Fruit fly (Drosophila melanogaster) whole organism, embryonic: Measurements from ENCODE around the gene Enoph.

ENCODE experiments used
- CG10147 ChIP-seq: fragments of 200-800 bp; sonication (Bioruptor generic); optimal IDR thresholded peaks from 2 replicates; lab custom pipeline; 2019; ENCODE audit warnings: missing biosample characterization, mild to moderate bottlenecking, missing genetic modification characterization, moderate library complexity
- CG10267 ChIP-seq: fragments of 200-800 bp; sonication (Bioruptor generic); optimal IDR thresholded peaks from 2 replicates; lab custom pipeline; 2018; ENCODE audit warnings: missing biosample characterization, mild to moderate bottlenecking, missing genetic modification characterization, moderate library complexity
- CG10565 ChIP-seq: fragments of 200-800 bp; sonication (Bioruptor generic); optimal IDR thresholded peaks from 3 replicates; lab custom pipeline; 2016; ENCODE audit warnings: missing biosample characterization, mild to moderate bottlenecking, missing genetic modification characterization
- CG10654 ChIP-seq: fragments of 200-800 bp; sonication (Bioruptor generic); optimal IDR thresholded peaks from 2 replicates; lab custom pipeline; 2016; ENCODE audit warnings: missing biosample characterization, missing genetic modification characterization
- CG11093 ChIP-seq: fragments of 200-800 bp; sonication (Bioruptor generic); IDR thresholded peaks from 3 replicates; pipeline ENCODE4 v1.3.6; 2022; ENCODE audit warnings: missing biosample characterization, missing genetic modification characterization
- CG11247 ChIP-seq: fragments of 200-800 bp; sonication (Bioruptor generic); IDR thresholded peaks from 2 replicates; pipeline ENCODE4 v1.3.6; 2022; ENCODE audit warnings: missing biosample characterization, missing genetic modification characterization
- CG11456 ChIP-seq: fragments of 200-800 bp; sonication (Bioruptor generic); IDR thresholded peaks from 3 replicates; pipeline ENCODE4 v1.3.6; 2022; ENCODE audit warnings: missing biosample characterization, missing genetic modification characterization
- CG11504 ChIP-seq: fragments of 200-800 bp; sonication (Bioruptor generic); optimal IDR thresholded peaks from 3 replicates; lab custom pipeline; 2019; ENCODE audit warnings: missing biosample characterization, mild to moderate bottlenecking, missing genetic modification characterization, moderate library complexity
- CG12071 ChIP-seq: fragments of 200-800 bp; sonication (Bioruptor generic); optimal IDR thresholded peaks from 3 replicates; lab custom pipeline; 2018; ENCODE audit warnings: missing biosample characterization, mild to moderate bottlenecking, missing genetic modification characterization
- CG12659 ChIP-seq: fragments of 200-800 bp; sonication (Bioruptor generic); optimal IDR thresholded peaks from 3 replicates; lab custom pipeline; 2017; ENCODE audit warnings: mild to moderate bottlenecking, missing biosample characterization, missing genetic modification reagents, missing genetic modification characterization
- CG13123 ChIP-seq: fragments of 200-800 bp; sonication (Bioruptor generic); optimal IDR thresholded peaks from 2 replicates; lab custom pipeline; 2016; ENCODE audit warnings: missing biosample characterization, missing genetic modification characterization
- CG13287 ChIP-seq: fragments of 200-800 bp; sonication (Bioruptor generic); IDR thresholded peaks from 2 replicates; pipeline ENCODE4 v1.3.6; 2022; ENCODE audit warnings: missing biosample characterization, missing genetic modification characterization; ENCODE audit not compliant: partially characterized antibody
- CG14965 ChIP-seq: fragments of 200-800 bp; sonication (Bioruptor generic); optimal IDR thresholded peaks from 2 replicates; lab custom pipeline; 2016; ENCODE audit warnings: missing biosample characterization, missing genetic modification characterization, borderline replicate concordance
- CG1602 ChIP-seq: fragments of 200-800 bp; sonication (Bioruptor generic); optimal IDR thresholded peaks from 3 replicates; lab custom pipeline; 2016; ENCODE audit warnings: missing biosample characterization, missing genetic modification characterization
- CG42726 ChIP-seq: fragments of 200-800 bp; sonication (Bioruptor generic); IDR thresholded peaks from 2 replicates; pipeline ENCODE4 v1.3.6; 2022; ENCODE audit warnings: missing biosample characterization, missing genetic modification characterization; ENCODE audit not compliant: partially characterized antibody
- CG6254 ChIP-seq: fragments of 200-800 bp; sonication (Bioruptor generic); optimal IDR thresholded peaks from 3 replicates; lab custom pipeline; 2017; ENCODE audit warnings: mild to moderate bottlenecking, missing biosample characterization, missing genetic modification reagents, missing genetic modification characterization
- CG6689 ChIP-seq: fragments of 200-800 bp; sonication (Bioruptor generic); IDR thresholded peaks from 2 replicates; pipeline ENCODE4 v1.3.6; 2022; ENCODE audit warnings: missing biosample characterization, missing genetic modification characterization
- CG6791 ChIP-seq: fragments of 200-800 bp; sonication (Bioruptor generic); IDR thresholded peaks from 3 replicates; pipeline ENCODE4 v1.3.6; 2022; ENCODE audit warnings: missing biosample characterization, missing genetic modification characterization; ENCODE audit not compliant: partially characterized antibody
- CG6854 ChIP-seq: fragments of 200-800 bp; sonication (Bioruptor generic); optimal IDR thresholded peaks from 3 replicates; lab custom pipeline; 2017; ENCODE audit warnings: missing biosample characterization, mild to moderate bottlenecking, missing genetic modification characterization
- CG8478 ChIP-seq: fragments of >200 bp; optimal IDR thresholded peaks from 2 replicates; lab custom pipeline; 2018
- D ChIP-seq, 2 experiments: fragments of 200-800 bp in 1 of 2; fragments of >200 bp in 1 of 2; sonication (Bioruptor generic) in 1 of 2; optimal IDR thresholded peaks; 2 replicates in 1 of 2; 3 replicates in 1 of 2; lab custom pipeline; 2017; ENCODE audit warnings: mild to moderate bottlenecking in 1 of 2, missing biosample characterization in 1 of 2, missing genetic modification characterization in 1 of 2, missing genetic modification reagents in 1 of 2
- Dad ChIP-seq: fragments of 200-800 bp; sonication (Bioruptor generic); optimal IDR thresholded peaks from 3 replicates; lab custom pipeline; 2016; ENCODE audit warnings: missing biosample characterization, missing genetic modification characterization
- Doc3 ChIP-seq: fragments of 200-800 bp; sonication (Bioruptor generic); IDR thresholded peaks from 3 replicates; pipeline ENCODE4 v1.3.6; 2022; ENCODE audit warnings: missing biosample characterization, missing genetic modification characterization; ENCODE audit not compliant: partially characterized antibody
- Fer2 ChIP-seq: fragments of 200-800 bp; sonication (Bioruptor generic); optimal IDR thresholded peaks from 2 replicates; lab custom pipeline; 2018; ENCODE audit warnings: missing biosample characterization, mild to moderate bottlenecking, missing genetic modification characterization, moderate library complexity
- Hmx ChIP-seq: fragments of 200-800 bp; sonication (Bioruptor generic); optimal IDR thresholded peaks from 2 replicates; lab custom pipeline; 2016; ENCODE audit warnings: missing biosample characterization, missing genetic modification characterization
- Hr51 ChIP-seq, 2 experiments: fragments of 200-800 bp; sonication (Bioruptor generic); optimal IDR thresholded peaks; 2 replicates in 1 of 2; 3 replicates in 1 of 2; lab custom pipeline; 2016 to 2018; ENCODE audit warnings: missing biosample characterization in 2 of 2, missing genetic modification characterization in 2 of 2, mild to moderate bottlenecking in 1 of 2, moderate library complexity in 1 of 2
- Hr78 ChIP-seq, 2 experiments: fragments of 200-800 bp in 1 of 2; fragments of >200 bp in 1 of 2; sonication (Bioruptor generic) in 1 of 2; optimal IDR thresholded peaks; 2 replicates each; lab custom pipeline; 2017 to 2019; ENCODE audit warnings: missing biosample characterization in 2 of 2, missing genetic modification characterization in 2 of 2, mild to moderate bottlenecking in 1 of 2, moderate library complexity in 1 of 2
- Jarid2 ChIP-seq: fragments of 200-800 bp; sonication (Bioruptor generic); optimal IDR thresholded peaks from 3 replicates; lab custom pipeline; 2017; ENCODE audit warnings: mild to moderate bottlenecking, missing biosample characterization, missing genetic modification reagents, missing genetic modification characterization
- Mes4 ChIP-seq: fragments of 200-800 bp; sonication (Bioruptor generic); optimal IDR thresholded peaks from 2 replicates; lab custom pipeline; 2016; ENCODE audit warnings: missing biosample characterization, missing genetic modification characterization
- Neu2 ChIP-seq: fragments of 200-800 bp; sonication (Bioruptor generic); optimal IDR thresholded peaks from 3 replicates; lab custom pipeline; 2016; ENCODE audit warnings: missing biosample characterization, missing genetic modification characterization, borderline replicate concordance
- Oli ChIP-seq: fragments of 200-800 bp; sonication (Bioruptor generic); optimal IDR thresholded peaks from 2 replicates; lab custom pipeline; 2018; ENCODE audit warnings: missing biosample characterization, mild to moderate bottlenecking, missing genetic modification characterization, moderate library complexity
- Rx ChIP-seq: fragments of 200-800 bp; sonication (Bioruptor generic); IDR thresholded peaks from 2 replicates; pipeline ENCODE4 v1.3.6; 2022; ENCODE audit warnings: missing biosample characterization, missing genetic modification characterization
- ac ChIP-seq: fragments of 200-800 bp; sonication (Bioruptor generic); optimal IDR thresholded peaks from 3 replicates; lab custom pipeline; 2017; ENCODE audit warnings: missing biosample characterization, mild to moderate bottlenecking, missing genetic modification characterization
- ara ChIP-seq: fragments of 200-800 bp; sonication (Bioruptor generic); IDR thresholded peaks from 2 replicates; pipeline ENCODE4 v1.3.6; 2022; ENCODE audit warnings: missing biosample characterization, missing genetic modification characterization
- cato ChIP-seq: fragments of 200-800 bp; sonication (Bioruptor generic); optimal IDR thresholded peaks from 2 replicates; lab custom pipeline; 2016; ENCODE audit warnings: missing biosample characterization, missing genetic modification characterization, borderline replicate concordance
- corto ChIP-seq: fragments of 200-800 bp; sonication (Bioruptor generic); optimal IDR thresholded peaks from 2 replicates; lab custom pipeline; 2016; ENCODE audit warnings: missing biosample characterization, mild to moderate bottlenecking, missing genetic modification characterization, moderate library complexity
- cwo ChIP-seq: fragments of 200-800 bp; sonication (Bioruptor generic); optimal IDR thresholded peaks from 3 replicates; lab custom pipeline; 2017; ENCODE audit warnings: missing biosample characterization, missing genetic modification characterization, mild to moderate bottlenecking, moderate library complexity, missing genetic modification reagents
- emc ChIP-seq: fragments of 200-800 bp; sonication (Bioruptor generic); optimal IDR thresholded peaks from 2 replicates; lab custom pipeline; 2016; ENCODE audit warnings: missing biosample characterization, missing genetic modification characterization
- ewg ChIP-seq: fragments of 200-800 bp; sonication (Bioruptor generic); optimal IDR thresholded peaks from 3 replicates; lab custom pipeline; 2017; ENCODE audit warnings: mild to moderate bottlenecking, missing biosample characterization, missing genetic modification reagents, missing genetic modification characterization
- fd102C ChIP-seq: fragments of 200-800 bp; sonication (Bioruptor generic); optimal IDR thresholded peaks from 2 replicates; lab custom pipeline; 2018; ENCODE audit warnings: missing biosample characterization, mild to moderate bottlenecking, missing genetic modification characterization, moderate library complexity
- grn ChIP-seq: fragments of 200-800 bp; sonication (Bioruptor generic); optimal IDR thresholded peaks from 3 replicates; lab custom pipeline; 2017; ENCODE audit warnings: missing biosample characterization, missing genetic modification characterization
- gsb ChIP-seq: fragments of 200-800 bp; sonication (Bioruptor generic); IDR thresholded peaks from 2 replicates; pipeline ENCODE4 v1.3.6; 2022; ENCODE audit warnings: missing biosample characterization, missing genetic modification characterization
- jigr1 ChIP-seq: fragments of 200-800 bp; sonication (Bioruptor generic); IDR thresholded peaks from 3 replicates; pipeline ENCODE4 v1.3.6; 2022; ENCODE audit warnings: missing biosample characterization, missing genetic modification characterization
- knrl ChIP-seq: fragments of 200-800 bp; sonication (Bioruptor generic); IDR thresholded peaks from 3 replicates; pipeline ENCODE4 v1.3.6; 2022; ENCODE audit warnings: missing biosample characterization, missing genetic modification characterization; ENCODE audit not compliant: partially characterized antibody
- nau ChIP-seq: fragments of 200-800 bp; sonication (Bioruptor generic); optimal IDR thresholded peaks from 3 replicates; lab custom pipeline; 2017; ENCODE audit warnings: missing biosample characterization, mild to moderate bottlenecking, missing genetic modification characterization, missing genetic modification reagents
- sens-2 ChIP-seq: fragments of 200-800 bp; sonication (Bioruptor generic); IDR thresholded peaks from 2 replicates; pipeline ENCODE4 v1.3.6; 2022; ENCODE audit warnings: missing biosample characterization, missing genetic modification characterization
- shn ChIP-seq: fragments of 200-800 bp; sonication (Bioruptor generic); optimal IDR thresholded peaks from 3 replicates; lab custom pipeline; 2016; ENCODE audit warnings: missing biosample characterization, missing genetic modification characterization
- sim ChIP-seq: fragments of 200-800 bp; sonication (Bioruptor generic); IDR thresholded peaks from 2 replicates; pipeline ENCODE4 v1.3.6; 2022; ENCODE audit warnings: missing biosample characterization, missing genetic modification characterization
- stwl ChIP-seq: fragments of 200-800 bp; sonication (Bioruptor generic); optimal IDR thresholded peaks from 3 replicates; lab custom pipeline; 2018; ENCODE audit warnings: missing biosample characterization, mild to moderate bottlenecking, missing genetic modification characterization, moderate library complexity

Enoph gene

dm6 chr3R:5300620-5301019 lies 44.1 kb upstream of the Enoph start (continued):
- TF ChIP-seq CG10565 (GFP tag; lab: Kevin White, UChicago) (no peak), shn (no peak), grn (GFP tag; lab: Kevin White, UChicago) (no peak), D (optimal IDR thresholded peaks at IDR 0.05; lab: Kevin White, UChicago) (no peak), D (GFP tag; optimal IDR thresholded peaks at IDR 0.05; lab: Kevin White, UChicago) (no peak), corto (no peak), CG10267 (tag; lab: Kevin White, UChicago) (no peak), Hmx (GFP tag; lab: Kevin White, UChicago) (no peak), ara (no peak), CG8478 (lab: Kevin White, UChicago) (no peak), cwo (GFP tag; lab: Kevin White, UChicago) (no peak), CG10147 (GFP tag; lab: Kevin White, UChicago) (no peak), Doc3 (GFP tag; lab: Robert Waterston, UW) (no peak), CG11247 (peak; percentile 60), Dad (GFP tag; lab: Kevin White, UChicago) (no peak), Hr51 (GFP tag; optimal IDR thresholded peaks at IDR 0.05; lab: Kevin White, UChicago) (peak in 1 of 2 experiments; percentile 24), sim (GFP tag; lab: Robert Waterston, UW) (no peak), CG6791 (GFP tag; lab: Robert Waterston, UW) (no peak), CG6689 (no peak), ac (GFP tag; lab: Kevin White, UChicago) (no peak), CG11504 (tag; lab: Kevin White, UChicago) (peak; percentile 51), ewg (peak; percentile 23), knrl (GFP tag; lab: Robert Waterston, UW) (no peak), nau (GFP tag; lab: Kevin White, UChicago) (no peak), CG13123 (GFP tag; lab: Kevin White, UChicago) (no peak), emc (GFP tag; lab: Kevin White, UChicago) (peak; percentile 2), Jarid2 (GFP tag; lab: Kevin White, UChicago) (peak; percentile 16), Mes4 (peak; percentile 34), CG6854 (GFP tag; lab: Kevin White, UChicago) (no peak), gsb (GFP tag; lab: Robert Waterston, UW) (0 out of 2 replicates have a peak, but pooled peaks have one; percentile 28), Neu2 (GFP tag; lab: Kevin White, UChicago) (no peak), Oli (peak; percentile 11), CG13287 (GFP tag; lab: Robert Waterston, UW) (no peak), CG12659 (no peak), Hr78 (GFP tag; optimal IDR thresholded peaks at IDR 0.05; lab: Kevin White, UChicago) (no peak), CG11456 (GFP tag; lab: Robert Waterston, UW) (peak; percentile 73), fd102C (GFP tag; lab: Kevin White, UChicago) (no peak), CG10654 (GFP tag; lab: Kevin White, UChicago) (no peak), CG14965 (GFP tag; lab: Kevin White, UChicago) (peak; percentile 95), Rx (GFP tag; lab: Robert Waterston, UW) (no peak), stwl (tag; lab: Kevin White, UChicago) (no peak), CG6254 (GFP tag; lab: Kevin White, UChicago) (peak; percentile 29), cato (GFP tag; lab: Kevin White, UChicago) (no peak), CG1602 (GFP tag; lab: Kevin White, UChicago) (no peak), sens-2 (GFP tag; lab: Robert Waterston, UW) (no peak), CG42726 (GFP tag; lab: Robert Waterston, UW) (peak; percentile 54; the same call in 1 of the 2 replicates), CG12071 (GFP tag; lab: Kevin White, UChicago) (peak; percentile 45), Fer2 (tag; lab: Kevin White, UChicago) (no peak), CG11093 (GFP tag; lab: Robert Waterston, UW) (no peak), jigr1 (GFP tag; lab: Robert Waterston, UW) (no peak)
